Worm (Caenorhabditis elegans) whole organism, L4/young adult: ENCODE data around the gene clh-6.

Experiments used
- W03F9.2 ChIP-seq: fragments of 150-350 bp; optimal IDR thresholded peaks from 2 replicates; lab custom pipeline; 2014; ENCODE audit warnings: missing biosample characterization, missing genetic modification characterization
- him-1 ChIP-seq: sonication (generic microtip); optimal IDR thresholded peaks from 2 replicates; lab custom pipeline; 2016; ENCODE audit warnings: missing genotype, missing genetic modification reagents, missing genetic modification characterization, missing compliant biosample characterization

- TF ChIP-seq him-1, result no peak
- no peak for TF ChIP-seq W03F9.2 (tag; lab: Kevin White, UChicago)
Measured at ce11 chrV:12106841-12107240, 43.7 kb upstream of the clh-6 start, which contains the start of gene nhr-136.
